Fruit fly (Drosophila melanogaster) whole organism, prepupa: ENCODE results near the gene Osi15.

ENCODE experiments used
- CG10631 ChIP-seq: fragments of 200-800 bp; sonication (Bioruptor generic); optimal IDR thresholded peaks from 2 replicates; lab custom pipeline; 2016; ENCODE audit warnings: missing biosample characterization, missing genetic modification characterization
- CG11762 ChIP-seq: fragments of 200-800 bp; sonication (Bioruptor generic); optimal IDR thresholded peaks from 3 replicates; lab custom pipeline; 2016; ENCODE audit warnings: missing biosample characterization, missing genetic modification characterization; ENCODE audit not compliant: insufficient read depth
- CG15336 ChIP-seq: fragments of 200-800 bp; sonication (Bioruptor generic); IDR thresholded peaks from 2 replicates; pipeline ENCODE4 v1.3.6; 2022; ENCODE audit warnings: missing biosample characterization, missing genetic modification characterization
- CG7368 ChIP-seq: fragments of 200-800 bp; sonication (Bioruptor generic); optimal IDR thresholded peaks from 3 replicates; lab custom pipeline; 2016; ENCODE audit warnings: missing biosample characterization, missing genetic modification characterization
- Ets21C ChIP-seq: fragments of 200-800 bp; sonication (Bioruptor generic); optimal IDR thresholded peaks from 3 replicates; lab custom pipeline; 2016; ENCODE audit warnings: missing biosample characterization, missing genetic modification characterization
- Hr38 ChIP-seq: sonication (Bioruptor generic); optimal IDR thresholded peaks from 2 replicates; lab custom pipeline; 2016; ENCODE audit warnings: missing biosample characterization, missing genetic modification characterization
- OdsH ChIP-seq: fragments of 200-800 bp; sonication (Bioruptor generic); optimal IDR thresholded peaks from 3 replicates; lab custom pipeline; 2016; ENCODE audit warnings: missing biosample characterization, missing genetic modification characterization
- Smox ChIP-seq: fragments of 200-800 bp; sonication (Bioruptor generic); optimal IDR thresholded peaks from 3 replicates; lab custom pipeline; 2016; ENCODE audit warnings: missing biosample characterization, missing genetic modification characterization
- Sox102F ChIP-seq: fragments of 200-800 bp; sonication (Bioruptor generic); optimal IDR thresholded peaks from 2 replicates; lab custom pipeline; 2016; ENCODE audit warnings: missing biosample characterization, mild to moderate bottlenecking, missing genetic modification characterization
- Sox14 ChIP-seq: fragments of 200-800 bp; sonication (Bioruptor generic); optimal IDR thresholded peaks from 3 replicates; lab custom pipeline; 2016; ENCODE audit warnings: missing biosample characterization, missing genetic modification characterization
- cyc ChIP-seq: fragments of 200-800 bp; sonication (Bioruptor generic); optimal IDR thresholded peaks from 3 replicates; lab custom pipeline; 2016; ENCODE audit warnings: missing biosample characterization, missing genetic modification characterization
- dsx ChIP-seq: fragments of 200-800 bp; optimal IDR thresholded peaks from 3 replicates; lab custom pipeline; 2019; ENCODE audit warnings: missing biosample characterization, mild to moderate bottlenecking, missing genetic modification characterization, moderate library complexity; ENCODE audit not compliant: poor library complexity, severe bottlenecking
- eg ChIP-seq: fragments of 200-800 bp; sonication (Bioruptor generic); IDR thresholded peaks from 3 replicates; pipeline ENCODE4 v1.3.6; 2022; ENCODE audit warnings: missing biosample characterization, missing genetic modification characterization

dm6 chr3R:6315078-6315477 is 13.5 kb downstream of the Osi15 start:
- TF ChIP-seq Ets21C (GFP tag; lab: Kevin White, UChicago) (no peak), CG11762 (GFP tag; lab: Kevin White, UChicago) (no peak), OdsH (no peak), Hr38 (GFP tag; lab: Kevin White, UChicago) (no peak), eg (GFP tag; lab: Robert Waterston, UW) (peak; percentile 38; the same call in 1 of the 3 replicates), dsx (GFP tag; lab: Kevin White, UChicago) (no peak), Sox14 (GFP tag; lab: Kevin White, UChicago) (no peak), CG10631 (GFP tag; lab: Kevin White, UChicago) (no peak), cyc (no peak), CG15336 (GFP tag; lab: Robert Waterston, UW) (no peak), Smox (GFP tag; lab: Kevin White, UChicago) (no peak), Sox102F (GFP tag; lab: Kevin White, UChicago) (no peak), CG7368 (GFP tag; lab: Kevin White, UChicago) (no peak)
